Fruit fly (Drosophila melanogaster) whole organism, embryonic: Measurements from ENCODE around the gene Tm1.

Experiments used
- Antp ChIP-seq: fragments of 200-800 bp; sonication (Bioruptor generic); optimal IDR thresholded peaks from 3 replicates; lab custom pipeline; 2016; ENCODE audit warnings: missing biosample characterization, missing genetic modification characterization
- Atf3 ChIP-seq: fragments of 200-800 bp; sonication (Bioruptor generic); optimal IDR thresholded peaks from 3 replicates; lab custom pipeline; 2016; ENCODE audit warnings: missing biosample characterization, missing genetic modification characterization
- CG1024 ChIP-seq: fragments of 200-800 bp; sonication (Bioruptor generic); IDR thresholded peaks from 2 replicates; pipeline ENCODE4 v1.3.6; 2022; ENCODE audit warnings: missing biosample characterization, missing genetic modification characterization
- CG10462 ChIP-seq: fragments of 200-800 bp; sonication (Bioruptor generic); optimal IDR thresholded peaks from 2 replicates; lab custom pipeline; 2016; ENCODE audit warnings: missing biosample characterization, missing genetic modification characterization
- CG10959 ChIP-seq: fragments of 200-800 bp; sonication (Bioruptor generic); IDR thresholded peaks from 2 replicates; pipeline ENCODE4 v1.3.6; 2022; ENCODE audit warnings: missing biosample characterization, missing genetic modification characterization
- CG11456 ChIP-seq: fragments of 200-800 bp; sonication (Bioruptor generic); IDR thresholded peaks from 3 replicates; pipeline ENCODE4 v1.3.6; 2022; ENCODE audit warnings: missing biosample characterization, missing genetic modification characterization
- CG12071 ChIP-seq: fragments of 200-800 bp; sonication (Bioruptor generic); optimal IDR thresholded peaks from 3 replicates; lab custom pipeline; 2018; ENCODE audit warnings: missing biosample characterization, mild to moderate bottlenecking, missing genetic modification characterization
- CG12219 ChIP-seq: fragments of 200-800 bp; sonication (Bioruptor generic); optimal IDR thresholded peaks from 3 replicates; lab custom pipeline; 2018; ENCODE audit warnings: missing biosample characterization, mild to moderate bottlenecking, missing genetic modification characterization
- CG16779 ChIP-seq: fragments of 200-800 bp; sonication (Bioruptor generic); IDR thresholded peaks from 2 replicates; pipeline ENCODE4 v1.3.6; 2022; ENCODE audit warnings: missing biosample characterization, missing genetic modification characterization
- CG17359 ChIP-seq: fragments of 200-800 bp; sonication (Bioruptor generic); optimal IDR thresholded peaks from 3 replicates; lab custom pipeline; 2018; ENCODE audit warnings: missing biosample characterization, mild to moderate bottlenecking, missing genetic modification characterization, moderate library complexity
- CG18011 ChIP-seq: fragments of 200-800 bp; sonication (Bioruptor generic); optimal IDR thresholded peaks from 2 replicates; lab custom pipeline; 2017; ENCODE audit warnings: missing biosample characterization, missing genetic modification characterization, mild to moderate bottlenecking, moderate library complexity, missing genotype
- CG34224 ChIP-seq: fragments of 200-800 bp; sonication (Bioruptor generic); IDR thresholded peaks from 3 replicates; pipeline ENCODE4 v1.3.6; 2022; ENCODE audit warnings: missing biosample characterization, missing genetic modification characterization; ENCODE audit not compliant: partially characterized antibody
- CG3995 ChIP-seq: fragments of 200-800 bp; sonication (Bioruptor generic); optimal IDR thresholded peaks from 3 replicates; lab custom pipeline; 2016; ENCODE audit warnings: missing biosample characterization, missing genetic modification characterization
- CG4617 ChIP-seq: fragments of 200-800 bp; sonication (Bioruptor generic); optimal IDR thresholded peaks from 3 replicates; lab custom pipeline; 2016; ENCODE audit warnings: missing biosample characterization, missing genetic modification characterization, borderline replicate concordance
- CG6683 ChIP-seq: fragments of 200-800 bp; sonication (Bioruptor generic); optimal IDR thresholded peaks from 2 replicates; lab custom pipeline; 2017; ENCODE audit warnings: missing biosample characterization, mild to moderate bottlenecking, missing genetic modification characterization, missing genetic modification reagents
- CG6813 ChIP-seq: fragments of 200-800 bp; sonication (Bioruptor generic); optimal IDR thresholded peaks from 2 replicates; lab custom pipeline; 2017; ENCODE audit warnings: missing biosample characterization, missing genetic modification characterization, mild to moderate bottlenecking, moderate library complexity, missing genetic modification reagents
- CG9609 ChIP-seq: fragments of 200-800 bp; sonication (Bioruptor generic); optimal IDR thresholded peaks from 3 replicates; lab custom pipeline; 2016; ENCODE audit warnings: missing biosample characterization, missing genetic modification characterization
- CoRest ChIP-seq: fragments of 200-800 bp; sonication (Bioruptor generic); optimal IDR thresholded peaks from 3 replicates; lab custom pipeline; 2018; ENCODE audit warnings: missing biosample characterization, mild to moderate bottlenecking, missing genetic modification characterization, moderate library complexity
- Drgx ChIP-seq: fragments of 200-800 bp; sonication (Bioruptor generic); IDR thresholded peaks from 2 replicates; pipeline ENCODE4 v1.3.6; 2022; ENCODE audit warnings: missing biosample characterization, missing genetic modification characterization
- Ets65A ChIP-seq: fragments of 200-800 bp; sonication (Bioruptor generic); peaks from one replicate; lab custom pipeline; 2016; ENCODE audit warnings: missing biosample characterization, missing genetic modification characterization
- HHEX ChIP-seq: fragments of 200-800 bp; sonication (Bioruptor generic); optimal IDR thresholded peaks from 3 replicates; lab custom pipeline; 2017; ENCODE audit warnings: missing biosample characterization, mild to moderate bottlenecking, missing genetic modification characterization, missing genetic modification reagents
- HLH4C ChIP-seq: fragments of 200-800 bp; sonication (Bioruptor generic); IDR thresholded peaks from 3 replicates; pipeline ENCODE4 v1.3.6; 2022; ENCODE audit warnings: missing biosample characterization, missing genetic modification characterization; ENCODE audit not compliant: partially characterized antibody
- Hey ChIP-seq: fragments of 200-800 bp; sonication (Bioruptor generic); optimal IDR thresholded peaks from 3 replicates; lab custom pipeline; 2018; ENCODE audit warnings: missing biosample characterization, mild to moderate bottlenecking, missing genetic modification characterization
- Hr39 ChIP-seq: fragments of >200 bp; optimal IDR thresholded peaks from 2 replicates; lab custom pipeline; 2017
- MBD-R2 ChIP-seq: fragments of 200-800 bp; sonication (Bioruptor generic); IDR thresholded peaks from 2 replicates; pipeline ENCODE4 v1.3.6; 2022; ENCODE audit warnings: missing biosample characterization, missing genetic modification characterization
- Med ChIP-seq: fragments of 200-800 bp; sonication (Bioruptor generic); peaks from one replicate; lab custom pipeline; 2016; ENCODE audit warnings: missing biosample characterization, missing genetic modification characterization, mild to moderate bottlenecking, inconsistent platforms, moderate library complexity
- Nf-YB ChIP-seq: fragments of 200-800 bp; sonication (Bioruptor generic); optimal IDR thresholded peaks from 3 replicates; lab custom pipeline; 2019; ENCODE audit warnings: missing biosample characterization, mild to moderate bottlenecking, missing genetic modification characterization, moderate library complexity
- NfI ChIP-seq: fragments of 200-800 bp; sonication (Bioruptor generic); optimal IDR thresholded peaks from 3 replicates; lab custom pipeline; 2018; ENCODE audit warnings: missing biosample characterization, mild to moderate bottlenecking, missing genetic modification characterization, moderate library complexity
- Optix ChIP-seq: fragments of 200-800 bp; sonication (Bioruptor generic); IDR thresholded peaks from 3 replicates; pipeline ENCODE4 v1.3.6; 2022; ENCODE audit warnings: missing biosample characterization, missing genetic modification characterization
- Sox102F ChIP-seq: fragments of 200-800 bp; sonication (Bioruptor generic); optimal IDR thresholded peaks from 2 replicates; lab custom pipeline; 2018; ENCODE audit warnings: missing biosample characterization, mild to moderate bottlenecking, missing genetic modification characterization, moderate library complexity
- az2 ChIP-seq: fragments of 200-800 bp; sonication (Bioruptor generic); optimal IDR thresholded peaks from 3 replicates; lab custom pipeline; 2016; ENCODE audit warnings: missing biosample characterization, missing genetic modification characterization
- da ChIP-seq: fragments of 200-800 bp; sonication (Bioruptor generic); optimal IDR thresholded peaks from 2 replicates; lab custom pipeline; 2016; ENCODE audit warnings: missing biosample characterization, missing genetic modification characterization
- insv ChIP-seq, 2 experiments: fragments of 200-800 bp; sonication (Bioruptor generic); optimal IDR thresholded peaks; 3 replicates each; lab custom pipeline; 2016 to 2018; ENCODE audit warnings: missing biosample characterization in 2 of 2, missing genetic modification characterization in 2 of 2
- jigr1 ChIP-seq: fragments of 200-800 bp; sonication (Bioruptor generic); IDR thresholded peaks from 3 replicates; pipeline ENCODE4 v1.3.6; 2022; ENCODE audit warnings: missing biosample characterization, missing genetic modification characterization
- lab ChIP-seq: fragments of 200-800 bp; sonication (Bioruptor generic); optimal IDR thresholded peaks from 3 replicates; lab custom pipeline; 2017; ENCODE audit warnings: missing biosample characterization, missing genetic modification characterization, mild to moderate bottlenecking, moderate library complexity, missing genetic modification reagents
- lbe ChIP-seq: fragments of 200-800 bp; sonication (Bioruptor generic); optimal IDR thresholded peaks from 2 replicates; lab custom pipeline; 2016; ENCODE audit warnings: missing biosample characterization, mild to moderate bottlenecking, missing genetic modification characterization
- luna ChIP-seq: fragments of 200-800 bp; sonication (Bioruptor generic); optimal IDR thresholded peaks from 2 replicates; lab custom pipeline; 2016; ENCODE audit warnings: missing biosample characterization, missing genetic modification characterization
- mirr ChIP-seq: fragments of 200-800 bp; sonication (Bioruptor generic); optimal IDR thresholded peaks from 3 replicates; lab custom pipeline; 2018; ENCODE audit warnings: missing biosample characterization, mild to moderate bottlenecking, missing genetic modification characterization
- oc ChIP-seq: fragments of 200-800 bp; sonication (Bioruptor generic); optimal IDR thresholded peaks from 2 replicates; lab custom pipeline; 2018; ENCODE audit warnings: missing biosample characterization, mild to moderate bottlenecking, missing genetic modification characterization, moderate library complexity
- pb ChIP-seq: fragments of 200-800 bp; sonication (Bioruptor generic); optimal IDR thresholded peaks from 3 replicates; lab custom pipeline; 2016; ENCODE audit warnings: missing biosample characterization, missing genetic modification characterization
- sima ChIP-seq: fragments of 200-800 bp; sonication (Bioruptor generic); optimal IDR thresholded peaks from 2 replicates; lab custom pipeline; 2016; ENCODE audit warnings: missing biosample characterization, missing genetic modification characterization
- sna ChIP-seq: fragments of 200-800 bp; sonication (Bioruptor generic); IDR thresholded peaks from 2 replicates; pipeline ENCODE4 v1.3.6; 2022; ENCODE audit warnings: missing biosample characterization, missing genetic modification characterization; ENCODE audit not compliant: partially characterized antibody
- so ChIP-seq: fragments of 200-800 bp; sonication (Bioruptor generic); IDR thresholded peaks from 3 replicates; pipeline ENCODE4 v1.3.6; 2022; ENCODE audit warnings: missing biosample characterization, missing genetic modification characterization
- sug ChIP-seq: fragments of 200-800 bp; optimal IDR thresholded peaks from 2 replicates; lab custom pipeline; 2019; ENCODE audit warnings: missing biosample characterization, mild to moderate bottlenecking, missing genetic modification characterization, moderate library complexity
- tll ChIP-seq, 2 experiments: fragments of 200-800 bp in 1 of 2; fragments of >200 bp in 1 of 2; sonication (Bioruptor generic) in 1 of 2; optimal IDR thresholded peaks; 2 replicates each; lab custom pipeline; 2017 to 2019; ENCODE audit warnings: missing biosample characterization in 2 of 2, missing genetic modification characterization in 2 of 2, mild to moderate bottlenecking in 1 of 2, moderate library complexity in 1 of 2
- toy ChIP-seq: fragments of 200-800 bp; sonication (Bioruptor generic); IDR thresholded peaks from 2 replicates; pipeline ENCODE4 v1.3.6; 2022; ENCODE audit warnings: missing biosample characterization, missing genetic modification characterization
- trh ChIP-seq: fragments of 200-800 bp; sonication (Bioruptor generic); optimal IDR thresholded peaks from 2 replicates; lab custom pipeline; 2016; ENCODE audit warnings: missing biosample characterization, missing genetic modification characterization
- wdn ChIP-seq: fragments of 200-800 bp; sonication (Bioruptor generic); IDR thresholded peaks from 2 replicates; pipeline ENCODE4 v1.3.6; 2022; ENCODE audit warnings: missing biosample characterization, missing genetic modification characterization
- zf30C ChIP-seq: fragments of 200-800 bp; sonication (Bioruptor generic); optimal IDR thresholded peaks from 3 replicates; lab custom pipeline; 2018; ENCODE audit warnings: missing biosample characterization, mild to moderate bottlenecking, missing genetic modification characterization

The Tm1 gene

dm6 chr3R:15342926-15343685 lies 65.1 kb downstream of the Tm1 start, which contains the start of gene Nagk (continued):
- TF ChIP-seq CG9609 (GFP tag; lab: Kevin White, UChicago): peak; percentile 25
- 0 out of 3 replicates have a peak, but pooled peaks have one; percentile 17 for TF ChIP-seq Optix
- peak; percentile 77 for TF ChIP-seq CoRest (tag; lab: Kevin White, UChicago)
- TF ChIP-seq HLH4C: no peak
- peak; percentile 36 for TF ChIP-seq CG18011 (GFP tag; lab: Kevin White, UChicago)
- peak; percentile 91 for TF ChIP-seq Ets65A (GFP tag; lab: Kevin White, UChicago)
- TF ChIP-seq toy (GFP tag; lab: Robert Waterston, UW): no peak
- TF ChIP-seq Sox102F (GFP tag; lab: Kevin White, UChicago): peak; percentile 64
- TF ChIP-seq CG10462 (GFP tag; lab: Kevin White, UChicago): no peak
- TF ChIP-seq insv (GFP tag; optimal IDR thresholded peaks at IDR 0.05; lab: Kevin White, UChicago): no peak
- TF ChIP-seq jigr1 (GFP tag; lab: Robert Waterston, UW): no peak
- TF ChIP-seq wdn: no peak
- TF ChIP-seq zf30C (GFP tag; lab: Kevin White, UChicago): no peak
- no peak for TF ChIP-seq CG10959 (GFP tag; lab: Robert Waterston, UW)
- no peak for TF ChIP-seq CG12219
- TF ChIP-seq oc: no peak
- peak; percentile 46 for TF ChIP-seq Nf-YB (GFP tag; lab: Kevin White, UChicago)
- no peak for TF ChIP-seq trh (GFP tag; lab: Kevin White, UChicago)
- no peak for TF ChIP-seq CG6813
- TF ChIP-seq CG16779 (GFP tag; lab: Robert Waterston, UW): no peak
- TF ChIP-seq Atf3 (GFP tag; lab: Kevin White, UChicago): peak; percentile 6
- no peak for TF ChIP-seq CG34224 (GFP tag; lab: Robert Waterston, UW)
- peak; percentile 55 for TF ChIP-seq lbe (GFP tag; lab: Kevin White, UChicago)
- peak; percentile 27 for TF ChIP-seq HHEX (GFP tag; lab: Kevin White, UChicago)
- TF ChIP-seq CG3995: no peak
- peak; percentile 45 for TF ChIP-seq NfI (GFP tag; lab: Kevin White, UChicago)
- TF ChIP-seq tll (GFP tag; optimal IDR thresholded peaks at IDR 0.05; lab: Kevin White, UChicago): peak in 1 of 2 experiments; percentile 2
- no peak for TF ChIP-seq CG6683 (GFP tag; lab: Kevin White, UChicago)
- TF ChIP-seq CG4617 (GFP tag; lab: Kevin White, UChicago): peak; percentile 13
- TF ChIP-seq so (GFP tag; lab: Robert Waterston, UW): no peak
- peak; percentile 72 for TF ChIP-seq az2
- no peak for TF ChIP-seq sima
- TF ChIP-seq CG17359 (tag; lab: Kevin White, UChicago): peak; percentile 34
- TF ChIP-seq mirr (GFP tag; lab: Kevin White, UChicago): peak; percentile 31
- no peak; the same call in 1 of the 2 replicates for TF ChIP-seq Drgx (GFP tag; lab: Robert Waterston, UW)
- peak; percentile 20 for TF ChIP-seq Antp (GFP tag; lab: Kevin White, UChicago)
- TF ChIP-seq Med (GFP tag; lab: Kevin White, UChicago): peak; percentile 89
- no peak for TF ChIP-seq pb (GFP tag; lab: Kevin White, UChicago)
- TF ChIP-seq lab (GFP tag; lab: Kevin White, UChicago): peak; percentile 53
- peak; percentile 61; the same call in 2 of the 3 replicates for TF ChIP-seq CG11456 (GFP tag; lab: Robert Waterston, UW)
- TF ChIP-seq sna (GFP tag; lab: Robert Waterston, UW): no peak
- peak; percentile 44 for TF ChIP-seq MBD-R2
- TF ChIP-seq sug (tag; lab: Kevin White, UChicago): peak; percentile 64
- no peak for TF ChIP-seq Hey
- TF ChIP-seq CG12071: peak; percentile 4
- no peak for TF ChIP-seq Hr39 (lab: Kevin White, UChicago)
- TF ChIP-seq CG1024 (GFP tag; lab: Robert Waterston, UW): peak; percentile 22; the same call in 1 of the 2 replicates
- no peak for TF ChIP-seq luna (GFP tag; lab: Kevin White, UChicago)
- TF ChIP-seq da (GFP tag; lab: Kevin White, UChicago): no peak
